Fruit fly (Drosophila melanogaster) whole organism, embryonic: Measurements from ENCODE around the gene CG44476.

Experiments used
- CG18476 ChIP-seq: fragments of 200-800 bp; sonication (Bioruptor generic); optimal IDR thresholded peaks from 2 replicates; lab custom pipeline; 2016; ENCODE audit warnings: missing biosample characterization, mild to moderate bottlenecking, missing genetic modification characterization
- CG5953 ChIP-seq: fragments of 200-800 bp; sonication (Bioruptor generic); IDR thresholded peaks from 2 replicates; pipeline ENCODE4 v1.3.6; 2022; ENCODE audit warnings: missing biosample characterization, missing genetic modification characterization
- CG6272 ChIP-seq: fragments of 200-800 bp; sonication (Bioruptor generic); IDR thresholded peaks from 2 replicates; pipeline ENCODE4 v1.3.6; 2022; ENCODE audit warnings: missing biosample characterization, missing genetic modification characterization
- CTCF ChIP-seq: fragments of 200-800 bp; sonication (Bioruptor generic); optimal IDR thresholded peaks from 2 replicates; lab custom pipeline; 2017; ENCODE audit warnings: missing biosample characterization, mild to moderate bottlenecking, missing genetic modification characterization, moderate library complexity
- exex ChIP-seq: fragments of 200-800 bp; sonication (Bioruptor generic); optimal IDR thresholded peaks from 4 replicates; lab custom pipeline; 2018; ENCODE audit warnings: missing biosample characterization, mild to moderate bottlenecking, missing genetic modification characterization, moderate library complexity
- sc ChIP-seq, 3 experiments: fragments of >200 bp in 2 of 3; fragments of 200-800 bp in 1 of 3; sonication (Bioruptor generic) in 1 of 3; optimal IDR thresholded peaks; 2 replicates in 2 of 3; 3 replicates in 1 of 3; lab custom pipeline; 2017; ENCODE audit warnings: mild to moderate bottlenecking in 1 of 3, missing biosample characterization in 1 of 3, missing genetic modification characterization in 1 of 3, missing genetic modification reagents in 1 of 3
- slp2 ChIP-seq: fragments of 200-800 bp; sonication (Bioruptor generic); optimal IDR thresholded peaks from 2 replicates; lab custom pipeline; 2016; ENCODE audit warnings: missing biosample characterization, missing genetic modification characterization
- wdn ChIP-seq: fragments of 200-800 bp; sonication (Bioruptor generic); IDR thresholded peaks from 2 replicates; pipeline ENCODE4 v1.3.6; 2022; ENCODE audit warnings: missing biosample characterization, missing genetic modification characterization

The CG44476 gene

dm6 chr2L:18067266-18067665 lies 45.7 kb downstream of the CG44476 start:
- no peak for TF ChIP-seq CG5953 (GFP tag; lab: Robert Waterston, UW)
- peak; percentile 66 for TF ChIP-seq CTCF (GFP tag; lab: Kevin White, UChicago)
- TF ChIP-seq CG6272 (GFP tag; lab: Robert Waterston, UW): no peak
- no peak for TF ChIP-seq CG18476 (GFP tag; lab: Kevin White, UChicago)
- no peak for TF ChIP-seq wdn (GFP tag; lab: Robert Waterston, UW)
- TF ChIP-seq sc (optimal IDR thresholded peaks at IDR 0.05; lab: Kevin White, UChicago): no peak
- no peak for TF ChIP-seq sc (GFP tag; optimal IDR thresholded peaks at IDR 0.05; lab: Kevin White, UChicago)
- TF ChIP-seq slp2 (GFP tag; lab: Kevin White, UChicago): no peak
- no peak for TF ChIP-seq exex (tag; lab: Kevin White, UChicago)
